Fruit fly (Drosophila melanogaster) whole organism, wandering third instar larva: Measurements from ENCODE around the gene CG33768.
"Not testable (repeated sequence)": the region's sequence is repeated elsewhere in the genome, so short reads cannot be mapped to it uniquely, and the experiment has no call there.

Experiments used
- ey ChIP-seq: fragments of 200-800 bp; sonication (Bioruptor generic); optimal IDR thresholded peaks from 2 replicates; lab custom pipeline; 2016; ENCODE audit warnings: missing biosample characterization, missing genetic modification characterization
- psq ChIP-seq: fragments of 200-800 bp; sonication (Bioruptor generic); optimal IDR thresholded peaks from 3 replicates; lab custom pipeline; 2017; ENCODE audit warnings: missing biosample characterization, mild to moderate bottlenecking, missing genetic modification characterization, moderate library complexity

DNA sequence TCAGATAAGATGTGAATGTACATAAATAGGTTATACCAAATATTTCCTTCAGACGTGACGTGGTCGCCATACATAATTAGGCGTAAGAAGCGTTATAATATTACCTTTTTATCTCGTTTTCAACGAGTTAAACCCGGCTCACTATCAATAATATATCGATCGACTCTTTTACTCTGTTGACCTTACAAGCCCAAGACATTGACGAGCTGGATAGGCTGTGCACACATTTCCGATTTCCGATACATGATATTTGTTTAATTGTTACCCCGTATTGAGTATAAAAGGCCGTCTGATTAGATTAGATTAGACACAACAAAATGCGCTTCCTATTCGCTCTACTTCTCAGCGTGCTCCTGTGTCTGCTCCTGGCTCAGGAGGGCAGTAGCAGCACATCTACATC lies 50.0 kb downstream of the CG33768 start, which contains the start of gene CG32453:
- TF ChIP-seq psq; ey (GFP tag; lab: Kevin White, UChicago): not testable (repeated sequence)
